Worm (Caenorhabditis elegans) whole organism, L4/young adult: ENCODE measurements around the gene F35F10.6.

ENCODE experiments used
- W03F9.2 ChIP-seq: fragments of 150-350 bp; optimal IDR thresholded peaks from 2 replicates; lab custom pipeline; 2014; ENCODE audit warnings: missing biosample characterization, missing genetic modification characterization
- him-1 ChIP-seq: sonication (generic microtip); optimal IDR thresholded peaks from 2 replicates; lab custom pipeline; 2016; ENCODE audit warnings: missing genotype, missing genetic modification reagents, missing genetic modification characterization, missing compliant biosample characterization

- peak; percentile 18 for TF ChIP-seq him-1 (tag; lab: Kevin White, UChicago)
- TF ChIP-seq W03F9.2, result peak; percentile 16
Observed at ce11 chrV:3315308-3315707, 26.1 kb upstream of the F35F10.6 start, which contains the start of gene arrd-19.
